Fruit fly (Drosophila melanogaster) whole organism, prepupa: ENCODE measurements around the gene CG42450.

Experiments used
- Blimp-1 ChIP-seq: fragments of 200-800 bp; sonication (Bioruptor generic); optimal IDR thresholded peaks from 3 replicates; lab custom pipeline; 2017; ENCODE audit warnings: missing biosample characterization, missing genetic modification characterization, mild to moderate bottlenecking, moderate library complexity, missing genetic modification reagents
- CG31627 ChIP-seq: fragments of 200-800 bp; sonication (Bioruptor generic); optimal IDR thresholded peaks from 3 replicates; lab custom pipeline; 2016; ENCODE audit warnings: missing biosample characterization, missing genetic modification characterization
- CG32006 ChIP-seq: fragments of 200-800 bp; sonication (Bioruptor generic); optimal IDR thresholded peaks from 3 replicates; lab custom pipeline; 2017; ENCODE audit warnings: missing biosample characterization, mild to moderate bottlenecking, missing genetic modification characterization
- CG3919 ChIP-seq: fragments of 200-800 bp; sonication (Bioruptor generic); optimal IDR thresholded peaks from 3 replicates; lab custom pipeline; 2016; ENCODE audit warnings: missing biosample characterization, missing genetic modification characterization
- CG6276 ChIP-seq: fragments of 200-800 bp; sonication (Bioruptor generic); optimal IDR thresholded peaks from 2 replicates; lab custom pipeline; 2017; ENCODE audit warnings: missing biosample characterization, mild to moderate bottlenecking, missing genetic modification characterization
- CG6808 ChIP-seq: fragments of 200-800 bp; sonication (Bioruptor generic); optimal IDR thresholded peaks from 3 replicates; lab custom pipeline; 2017; ENCODE audit warnings: missing biosample characterization, missing genetic modification characterization, mild to moderate bottlenecking, moderate library complexity, missing genetic modification reagents
- CG6854 ChIP-seq: fragments of 200-800 bp; sonication (Bioruptor generic); optimal IDR thresholded peaks from 2 replicates; lab custom pipeline; 2017; ENCODE audit warnings: missing biosample characterization, mild to moderate bottlenecking, missing genetic modification characterization
- CG7368 ChIP-seq: fragments of 200-800 bp; sonication (Bioruptor generic); optimal IDR thresholded peaks from 3 replicates; lab custom pipeline; 2016; ENCODE audit warnings: missing biosample characterization, missing genetic modification characterization
- CG8119 ChIP-seq: fragments of 200-800 bp; sonication (Bioruptor generic); IDR thresholded peaks from 3 replicates; pipeline ENCODE4 v1.3.6; 2022; ENCODE audit warnings: missing biosample characterization, missing genetic modification characterization
- CG8319 ChIP-seq: fragments of 200-800 bp; sonication (Bioruptor generic); optimal IDR thresholded peaks from 3 replicates; lab custom pipeline; 2016; ENCODE audit warnings: missing biosample characterization, missing genetic modification characterization
- CG8632 ChIP-seq: fragments of 200-800 bp; sonication (Bioruptor generic); optimal IDR thresholded peaks from 3 replicates; lab custom pipeline; 2016; ENCODE audit warnings: missing biosample characterization, missing genetic modification characterization
- CG9139 ChIP-seq: fragments of 200-800 bp; sonication (Bioruptor generic); optimal IDR thresholded peaks from 3 replicates; lab custom pipeline; 2017; ENCODE audit warnings: missing biosample characterization, mild to moderate bottlenecking, missing genetic modification characterization
- Eip75B ChIP-seq: fragments of 200-800 bp; sonication (Bioruptor generic); optimal IDR thresholded peaks from 3 replicates; lab custom pipeline; 2016; ENCODE audit warnings: missing biosample characterization, missing genetic modification characterization
- Eip78C ChIP-seq: fragments of 200-800 bp; sonication (Bioruptor generic); peaks from one replicate; lab custom pipeline; 2016; ENCODE audit warnings: missing biosample characterization, missing genetic modification characterization
- Eip93F ChIP-seq: fragments of 200-800 bp; sonication (Bioruptor generic); optimal IDR thresholded peaks from 2 replicates; lab custom pipeline; 2016; ENCODE audit warnings: missing biosample characterization, mild to moderate bottlenecking, missing genetic modification characterization
- Ets21C ChIP-seq: fragments of 200-800 bp; sonication (Bioruptor generic); optimal IDR thresholded peaks from 3 replicates; lab custom pipeline; 2016; ENCODE audit warnings: missing biosample characterization, missing genetic modification characterization
- Hr39 ChIP-seq: fragments of 200-800 bp; sonication (Bioruptor generic); optimal IDR thresholded peaks from 2 replicates; lab custom pipeline; 2016; ENCODE audit warnings: missing biosample characterization, missing genetic modification characterization
- Hr4 ChIP-seq: fragments of 200-800 bp; sonication (Bioruptor generic); optimal IDR thresholded peaks from 3 replicates; lab custom pipeline; 2016; ENCODE audit warnings: missing biosample characterization, missing genetic modification characterization
- OdsH ChIP-seq: fragments of 200-800 bp; sonication (Bioruptor generic); optimal IDR thresholded peaks from 3 replicates; lab custom pipeline; 2016; ENCODE audit warnings: missing biosample characterization, missing genetic modification characterization
- Sox14 ChIP-seq: fragments of 200-800 bp; sonication (Bioruptor generic); optimal IDR thresholded peaks from 3 replicates; lab custom pipeline; 2016; ENCODE audit warnings: missing biosample characterization, missing genetic modification characterization
- Sox15 ChIP-seq: fragments of 200-800 bp; sonication (Bioruptor generic); optimal IDR thresholded peaks from 3 replicates; lab custom pipeline; 2016; ENCODE audit warnings: missing biosample characterization, missing genetic modification characterization
- acj6 ChIP-seq: fragments of 200-800 bp; sonication (Bioruptor generic); optimal IDR thresholded peaks from 3 replicates; lab custom pipeline; 2016; ENCODE audit warnings: missing biosample characterization, missing genetic modification characterization
- dac ChIP-seq: fragments of 200-800 bp; sonication (Bioruptor generic); optimal IDR thresholded peaks from 2 replicates; lab custom pipeline; 2017; ENCODE audit warnings: missing biosample characterization, mild to moderate bottlenecking, missing genetic modification characterization
- dsx ChIP-seq: fragments of 200-800 bp; optimal IDR thresholded peaks from 3 replicates; lab custom pipeline; 2019; ENCODE audit warnings: missing biosample characterization, mild to moderate bottlenecking, missing genetic modification characterization, moderate library complexity; ENCODE audit not compliant: poor library complexity, severe bottlenecking
- eg ChIP-seq: fragments of 200-800 bp; sonication (Bioruptor generic); IDR thresholded peaks from 3 replicates; pipeline ENCODE4 v1.3.6; 2022; ENCODE audit warnings: missing biosample characterization, missing genetic modification characterization
- esn ChIP-seq: fragments of 200-800 bp; sonication (Bioruptor generic); optimal IDR thresholded peaks from 2 replicates; lab custom pipeline; 2016; ENCODE audit warnings: missing biosample characterization, mild to moderate bottlenecking, missing genetic modification characterization, moderate library complexity
- fd59A ChIP-seq: fragments of 200-800 bp; sonication (Bioruptor generic); optimal IDR thresholded peaks from 2 replicates; lab custom pipeline; 2017; ENCODE audit warnings: missing biosample characterization, mild to moderate bottlenecking, missing genetic modification characterization, missing genetic modification reagents
- fkh ChIP-seq: fragments of 200-800 bp; sonication (Bioruptor generic); optimal IDR thresholded peaks from 3 replicates; lab custom pipeline; 2017; ENCODE audit warnings: missing biosample characterization, mild to moderate bottlenecking, missing genetic modification characterization, moderate library complexity
- pdm3 ChIP-seq: fragments of 200-800 bp; sonication (Bioruptor generic); optimal IDR thresholded peaks from 3 replicates; lab custom pipeline; 2016; ENCODE audit warnings: missing biosample characterization, missing genetic modification characterization
- salr ChIP-seq, 2 experiments: fragments of 200-800 bp; sonication (Bioruptor generic); optimal IDR thresholded peaks; 3 replicates each; lab custom pipeline; 2016 to 2018; ENCODE audit warnings: missing biosample characterization in 2 of 2, missing genetic modification characterization in 2 of 2, mild to moderate bottlenecking in 1 of 2
- spab ChIP-seq: fragments of 200-800 bp; sonication (Bioruptor generic); optimal IDR thresholded peaks from 2 replicates; lab custom pipeline; 2017; ENCODE audit warnings: missing biosample characterization, mild to moderate bottlenecking, missing genetic modification characterization, missing genetic modification reagents
- ss ChIP-seq, 2 experiments: fragments of 200-800 bp; sonication (Bioruptor generic); optimal IDR thresholded peaks; 2 replicates in 1 of 2; 3 replicates in 1 of 2; lab custom pipeline; 2017 to 2018; ENCODE audit warnings: mild to moderate bottlenecking in 2 of 2, missing biosample characterization in 2 of 2, missing genetic modification characterization in 2 of 2, moderate library complexity in 1 of 2
- svp ChIP-seq: fragments of 200-800 bp; sonication (Bioruptor generic); peaks from one replicate; lab custom pipeline; 2016; ENCODE audit warnings: missing biosample characterization, missing genetic modification characterization
- vri ChIP-seq: fragments of 200-800 bp; sonication (Bioruptor generic); optimal IDR thresholded peaks from 3 replicates; lab custom pipeline; 2016; ENCODE audit warnings: missing biosample characterization, mild to moderate bottlenecking, missing genetic modification characterization

CG42450 gene

dm6 chrX:18776976-18777925 lies 35.8 kb upstream of the CG42450 start (continued):
- TF ChIP-seq CG7368 (GFP tag; lab: Kevin White, UChicago) (no peak), Sox14 (peak; percentile 76), CG8119 (GFP tag; lab: Robert Waterston, UW) (peak; percentile 45; the same call in 2 of the 3 replicates), CG6854 (GFP tag; lab: Kevin White, UChicago) (no peak), Eip93F (GFP tag; lab: Kevin White, UChicago) (peak; percentile 26), Eip75B (GFP tag; lab: Kevin White, UChicago) (no peak), OdsH (peak; percentile 41), dsx (no peak), eg (GFP tag; lab: Robert Waterston, UW) (peak; percentile 48; the same call in 2 of the 3 replicates), Hr39 (peak; percentile 58), CG31627 (GFP tag; lab: Kevin White, UChicago) (peak; percentile 58), CG6808 (GFP tag; lab: Kevin White, UChicago) (peak; percentile 55), salr (GFP tag; optimal IDR thresholded peaks at IDR 0.05; lab: Kevin White, UChicago) (no peak), Ets21C (peak; percentile 38), CG32006 (GFP tag; lab: Kevin White, UChicago) (no peak), dac (no peak), fkh (GFP tag; lab: Kevin White, UChicago) (no peak), acj6 (GFP tag; lab: Kevin White, UChicago) (peak; percentile 26), spab (no peak), pdm3 (GFP tag; lab: Kevin White, UChicago) (peak; percentile 35), Sox15 (GFP tag; lab: Kevin White, UChicago) (no peak), fd59A (GFP tag; lab: Kevin White, UChicago) (no peak), esn (peak; percentile 58), CG8632 (GFP tag; lab: Kevin White, UChicago) (peak; percentile 49), ss (GFP tag; optimal IDR thresholded peaks at IDR 0.05; lab: Kevin White, UChicago) (peak in 1 of 2 experiments; percentile 52), CG8319 (GFP tag; lab: Kevin White, UChicago) (no peak)
- TF ChIP-seq, all 60 proteins: peak for 33

- TF ChIP-seq svp (GFP tag; lab: Kevin White, UChicago), result peak; percentile 87
- no peak for TF ChIP-seq Sox14
- TF ChIP-seq CG31627 (GFP tag; lab: Kevin White, UChicago), result no peak
- TF ChIP-seq CG9139 (GFP tag; lab: Kevin White, UChicago), result no peak
Measured at dm6 chrX:18779662-18780061, 33.4 kb upstream of the CG42450 start.

dm6 chrX:18780260-18780659 lies 32.8 kb upstream of the CG42450 start:
- peak; percentile 71 for TF ChIP-seq Blimp-1 (GFP tag; lab: Kevin White, UChicago)
- TF ChIP-seq CG8632 (GFP tag; lab: Kevin White, UChicago), result no peak
- no peak for TF ChIP-seq Hr4 (GFP tag; lab: Kevin White, UChicago)
- no peak for TF ChIP-seq Hr39
- peak; percentile 33 for TF ChIP-seq Eip78C (GFP tag; lab: Kevin White, UChicago)

- TF ChIP-seq svp (GFP tag; lab: Kevin White, UChicago) (peak; percentile 67), CG6276 (no peak), pdm3 (GFP tag; lab: Kevin White, UChicago) (peak; percentile 2), CG3919 (GFP tag; lab: Kevin White, UChicago) (no peak), Eip78C (GFP tag; lab: Kevin White, UChicago) (peak; percentile 47), Sox14 (peak; percentile 32), CG31627 (GFP tag; lab: Kevin White, UChicago) (peak; percentile 9), vri (no peak)
Measured at dm6 chrX:18783417-18784123, 29.5 kb upstream of the CG42450 start, which contains the start of gene CG18259. CG18259 (minus strand) TSS chrX:18783494.
